Worm (Caenorhabditis elegans) whole organism, L3 larva: ENCODE results near the gene ZK688.10.
A peak's percentile ranks its signal among the peaks of the same experiment; 100 is the strongest.

Source experiments
- R02D3.7 ChIP-seq: fragments of 150-350 bp; optimal IDR thresholded peaks from 2 replicates; lab custom pipeline; 2014; ENCODE audit warnings: missing biosample characterization, missing genetic modification characterization
- ZK546.5 ChIP-seq: sonication (generic microtip); optimal IDR thresholded peaks from 2 replicates; lab custom pipeline; 2017; ENCODE audit warnings: missing biosample characterization, missing genetic modification characterization
- aly-2 ChIP-seq: fragments of 150-350 bp; optimal IDR thresholded peaks from 2 replicates; lab custom pipeline; 2014; ENCODE audit warnings: missing biosample characterization, missing genetic modification characterization
- ama-1 ChIP-seq: fragments of 150-350 bp; optimal IDR thresholded peaks from 2 replicates; lab custom pipeline; 2018
- ceh-28 ChIP-seq: fragments of 150-350 bp; optimal IDR thresholded peaks from 2 replicates; lab custom pipeline; 2014; ENCODE audit warnings: missing biosample characterization, missing genetic modification reagents, missing genetic modification characterization
- ceh-82 ChIP-seq: fragments of 150-350 bp; optimal IDR thresholded peaks from 2 replicates; lab custom pipeline; 2014; ENCODE audit warnings: missing biosample characterization, missing genetic modification characterization
- ceh-9 ChIP-seq: sonication (generic microtip); optimal IDR thresholded peaks from 2 replicates; lab custom pipeline; 2018; ENCODE audit warnings: missing biosample characterization, missing genetic modification characterization
- daf-12 ChIP-seq: fragments of 150-350 bp; optimal IDR thresholded peaks from 2 replicates; lab custom pipeline; 2014; ENCODE audit warnings: missing biosample characterization, missing genetic modification reagents, missing genetic modification characterization
- egl-27 ChIP-seq: sonication (generic microtip); optimal IDR thresholded peaks from 4 replicates; lab custom pipeline; 2017; ENCODE audit warnings: missing biosample characterization, missing genetic modification reagents, missing genetic modification characterization
- egl-5 ChIP-seq: fragments of 150-350 bp; optimal IDR thresholded peaks from 2 replicates; lab custom pipeline; 2017; ENCODE audit warnings: missing biosample characterization, missing genetic modification reagents, missing genetic modification characterization, inconsistent platforms
- elt-1 ChIP-seq: fragments of 150-350 bp; optimal IDR thresholded peaks from 2 replicates; lab custom pipeline; 2014; ENCODE audit warnings: missing biosample characterization, missing genetic modification characterization
- elt-2 ChIP-seq: sonication (generic microtip); optimal IDR thresholded peaks from 2 replicates; lab custom pipeline; 2016; ENCODE audit warnings: missing genetic modification reagents, mild to moderate bottlenecking, missing genetic modification characterization, missing compliant biosample characterization
- fkh-10 ChIP-seq: sonication (generic microtip); optimal IDR thresholded peaks from 2 replicates; lab custom pipeline; 2017; ENCODE audit warnings: missing biosample characterization, missing genetic modification reagents, missing genetic modification characterization
- fkh-2 ChIP-seq: fragments of 150-350 bp; optimal IDR thresholded peaks from 2 replicates; lab custom pipeline; 2014; ENCODE audit warnings: missing biosample characterization, missing genetic modification reagents, missing genetic modification characterization
- fos-1 ChIP-seq: fragments of 150-350 bp; optimal IDR thresholded peaks from 2 replicates; lab custom pipeline; 2014; ENCODE audit warnings: missing biosample characterization, missing genetic modification characterization
- hmg-11 ChIP-seq: sonication (generic microtip); optimal IDR thresholded peaks from 2 replicates; lab custom pipeline; 2016; ENCODE audit warnings: missing genetic modification characterization, missing compliant biosample characterization
- jun-1 ChIP-seq: fragments of 150-350 bp; optimal IDR thresholded peaks from 2 replicates; lab custom pipeline; 2014; ENCODE audit warnings: missing biosample characterization, missing genetic modification reagents, missing genetic modification characterization
- lin-15B ChIP-seq: fragments of 150-350 bp; optimal IDR thresholded peaks from 2 replicates; lab custom pipeline; 2014; ENCODE audit warnings: missing biosample characterization, missing genetic modification characterization
- lin-39 ChIP-seq: fragments of 150-350 bp; optimal IDR thresholded peaks from 2 replicates; lab custom pipeline; 2018; ENCODE audit warnings: missing biosample characterization, missing genetic modification reagents, missing genetic modification characterization
- lsy-12 ChIP-seq: sonication (generic microtip); optimal IDR thresholded peaks from 2 replicates; lab custom pipeline; 2016; ENCODE audit warnings: mild to moderate bottlenecking, missing genetic modification characterization, missing compliant biosample characterization
- mdl-1 ChIP-seq: fragments of 150-350 bp; optimal IDR thresholded peaks from 2 replicates; lab custom pipeline; 2014; ENCODE audit warnings: missing biosample characterization, missing genetic modification characterization
- nfya-1 ChIP-seq: sonication (generic microtip); optimal IDR thresholded peaks from 2 replicates; lab custom pipeline; 2017; ENCODE audit warnings: missing genetic modification characterization, mild to moderate bottlenecking, missing compliant biosample characterization, antibody characterized with exemption, moderate library complexity; ENCODE audit not compliant: insufficient read depth
- nhr-11 ChIP-seq: fragments of 150-350 bp; optimal IDR thresholded peaks from 2 replicates; lab custom pipeline; 2014; ENCODE audit warnings: missing biosample characterization, missing genetic modification characterization
- nhr-23 ChIP-seq: fragments of 150-350 bp; optimal IDR thresholded peaks from 2 replicates; lab custom pipeline; 2014; ENCODE audit warnings: missing biosample characterization, missing genetic modification reagents, missing genetic modification characterization
- nhr-25 ChIP-seq: sonication (generic microtip); optimal IDR thresholded peaks from 2 replicates; lab custom pipeline; 2017; ENCODE audit warnings: missing biosample characterization, missing genetic modification characterization
- nhr-28 ChIP-seq: fragments of 150-350 bp; optimal IDR thresholded peaks from 2 replicates; lab custom pipeline; 2014; ENCODE audit warnings: missing biosample characterization, missing genetic modification characterization
- nhr-43 ChIP-seq: sonication (generic microtip); optimal IDR thresholded peaks from 2 replicates; lab custom pipeline; 2016; ENCODE audit warnings: mild to moderate bottlenecking, missing genetic modification characterization, missing compliant biosample characterization; ENCODE audit not compliant: poor library complexity, severe bottlenecking
- nhr-67 ChIP-seq: fragments of 150-350 bp; optimal IDR thresholded peaks from 2 replicates; lab custom pipeline; 2014; ENCODE audit warnings: missing biosample characterization, missing genetic modification characterization
- nhr-76 ChIP-seq: fragments of 150-350 bp; sonication (generic microtip); optimal IDR thresholded peaks from 5 replicates; lab custom pipeline; 2014; ENCODE audit warnings: missing biosample characterization, missing genetic modification characterization
- nhr-77 ChIP-seq: fragments of 150-350 bp; optimal IDR thresholded peaks from 2 replicates; lab custom pipeline; 2014; ENCODE audit warnings: missing biosample characterization, missing genetic modification characterization
- pha-4 ChIP-seq: fragments of 150-350 bp; optimal IDR thresholded peaks from 2 replicates; lab custom pipeline; 2014; ENCODE audit warnings: missing biosample characterization, missing genetic modification reagents, missing genetic modification characterization
- pqm-1 ChIP-seq: fragments of 150-350 bp; optimal IDR thresholded peaks from 2 replicates; lab custom pipeline; 2017; ENCODE audit warnings: missing biosample characterization, missing genetic modification characterization, inconsistent platforms
- sea-2 ChIP-seq: fragments of 150-350 bp; sonication (generic microtip); optimal IDR thresholded peaks from 4 replicates; lab custom pipeline; 2014; ENCODE audit warnings: missing biosample characterization, missing genetic modification reagents, missing genetic modification characterization
- skn-1 ChIP-seq: fragments of 150-350 bp; optimal IDR thresholded peaks from 2 replicates; lab custom pipeline; 2014; ENCODE audit warnings: missing biosample characterization, missing genetic modification characterization
- snpc-4 ChIP-seq: fragments of 150-350 bp; optimal IDR thresholded peaks from 2 replicates; lab custom pipeline; 2014; ENCODE audit warnings: missing biosample characterization, missing genetic modification characterization
- tbx-2 ChIP-seq: sonication (generic microtip); optimal IDR thresholded peaks from 2 replicates; lab custom pipeline; 2016; ENCODE audit warnings: mild to moderate bottlenecking, missing genetic modification characterization, missing compliant biosample characterization
- unc-39 ChIP-seq: sonication (generic microtip); optimal IDR thresholded peaks from 4 replicates; lab custom pipeline; 2017; ENCODE audit warnings: missing biosample characterization, missing genetic modification characterization
- ztf-11 ChIP-seq: fragments of 150-350 bp; optimal IDR thresholded peaks from 2 replicates; lab custom pipeline; 2014; ENCODE audit warnings: missing biosample characterization, missing genetic modification characterization
- ztf-4 ChIP-seq: fragments of 150-350 bp; optimal IDR thresholded peaks from 2 replicates; lab custom pipeline; 2014; ENCODE audit warnings: missing biosample characterization, missing genetic modification characterization

Gene ZK688.10

ce11 chrIII:7893224-7893623, 3.6 kb downstream of the ZK688.10 start:
- no peak for TF ChIP-seq nhr-25
- peak; percentile 7 for TF ChIP-seq nfya-1 (tag; lab: Kevin White, UChicago)

- no peak for TF ChIP-seq nfya-1 (tag; lab: Kevin White, UChicago)
- peak; percentile 68 for TF ChIP-seq pha-4 (tag; lab: Kevin White, UChicago)
- TF ChIP-seq lsy-12: no peak
- TF ChIP-seq ceh-9 (tag; lab: Kevin White, UChicago): no peak
Measured at ce11 chrIII:7892333-7892732, 4.5 kb downstream of the ZK688.10 start.

ce11 chrIII:7891573-7892306, 5.1 kb downstream of the ZK688.10 start, which contains the start of the genes ZK688.5 and fahd-1:
TSS of gene ZK688.5 (minus strand) at chrIII:7891623.
TSS of gene fahd-1 (plus strand) at chrIII:7892256.
- TF ChIP-seq lsy-12 (peak; percentile 68), ceh-9 (tag; lab: Kevin White, UChicago) (no peak), nhr-76 (tag; lab: Kevin White, UChicago) (peak; percentile 38), nhr-28 (tag; lab: Kevin White, UChicago) (no peak), ceh-28 (tag; lab: Kevin White, UChicago) (peak; percentile 66), snpc-4 (tag; lab: Kevin White, UChicago) (peak; percentile 47), nhr-67 (tag; lab: Kevin White, UChicago) (no peak), aly-2 (no peak), jun-1 (tag; lab: Kevin White, UChicago) (peak; percentile 50), nfya-1 (tag; lab: Kevin White, UChicago) (peak; percentile 88), mdl-1 (peak; percentile 51), fkh-2 (tag; lab: Kevin White, UChicago) (no peak), lin-15B (tag; lab: Kevin White, UChicago) (peak; percentile 69), lin-39 (tag; lab: Kevin White, UChicago) (peak; percentile 86), nhr-25 (peak; percentile 91), sea-2 (no peak), elt-2 (tag; lab: Kevin White, UChicago) (peak; percentile 59), egl-27 (peak; percentile 19), fos-1 (tag; lab: Kevin White, UChicago) (no peak), nhr-43 (tag; lab: Kevin White, UChicago) (peak; percentile 75), ceh-82 (peak; percentile 25), daf-12 (tag; lab: Kevin White, UChicago) (no peak), pqm-1 (tag; lab: Kevin White, UChicago) (peak; percentile 12), tbx-2 (no peak), skn-1 (tag; lab: Kevin White, UChicago) (no peak), egl-5 (tag; lab: Kevin White, UChicago) (peak; percentile 44), elt-1 (tag; lab: Kevin White, UChicago) (no peak), hmg-11 (tag; lab: Kevin White, UChicago) (peak; percentile 77), ama-1 (lab: Kevin White, UChicago) (peak; percentile 56), R02D3.7 (peak; percentile 34), nhr-23 (tag; lab: Kevin White, UChicago) (peak; percentile 66), fkh-10 (GFP tag; lab: Kevin White, UChicago) (no peak), pha-4 (tag; lab: Kevin White, UChicago) (peak; percentile 80)

ce11 chrIII:7889036-7889435, 7.8 kb downstream of the ZK688.10 start:
- no peak for TF ChIP-seq nhr-11
- no peak for TF ChIP-seq jun-1 (tag; lab: Kevin White, UChicago)
- no peak for TF ChIP-seq snpc-4 (tag; lab: Kevin White, UChicago)
- TF ChIP-seq ceh-9 (tag; lab: Kevin White, UChicago): no peak
- TF ChIP-seq hmg-11 (tag; lab: Kevin White, UChicago): no peak
- no peak for TF ChIP-seq tbx-2
- TF ChIP-seq unc-39: no peak
- TF ChIP-seq nhr-77 (tag; lab: Kevin White, UChicago): no peak
- no peak for TF ChIP-seq elt-1 (tag; lab: Kevin White, UChicago)
- no peak for TF ChIP-seq nhr-28 (tag; lab: Kevin White, UChicago)
- TF ChIP-seq nhr-25: no peak
- no peak for TF ChIP-seq egl-27
- TF ChIP-seq ztf-4 (tag; lab: Kevin White, UChicago): no peak
- no peak for TF ChIP-seq egl-5 (tag; lab: Kevin White, UChicago)
- TF ChIP-seq ztf-11 (tag; lab: Kevin White, UChicago): no peak
- TF ChIP-seq ZK546.5: no peak
- TF ChIP-seq lin-39 (tag; lab: Kevin White, UChicago): no peak
- TF ChIP-seq nhr-76 (tag; lab: Kevin White, UChicago): no peak
